Fruit fly (Drosophila melanogaster) whole organism, adult: Measurements from ENCODE around the gene CG6171.

ENCODE experiments used
- CG11617 ChIP-seq: fragments of 200-800 bp; sonication (Bioruptor generic); optimal IDR thresholded peaks from 2 replicates; lab custom pipeline; 2017; ENCODE audit warnings: mild to moderate bottlenecking, missing biosample characterization, missing genetic modification reagents, missing genetic modification characterization
- CG12768 ChIP-seq: fragments of 200-800 bp; sonication (Bioruptor generic); optimal IDR thresholded peaks from 2 replicates; lab custom pipeline; 2017; ENCODE audit warnings: missing biosample characterization, missing genetic modification characterization, mild to moderate bottlenecking, moderate library complexity, missing genetic modification reagents
- CG14711 ChIP-seq: fragments of 200-800 bp; sonication (Bioruptor generic); optimal IDR thresholded peaks from 2 replicates; lab custom pipeline; 2018; ENCODE audit warnings: missing biosample characterization, mild to moderate bottlenecking, missing genetic modification characterization, moderate library complexity
- CG1620 ChIP-seq: fragments of 200-800 bp; sonication (Bioruptor generic); optimal IDR thresholded peaks from 2 replicates; lab custom pipeline; 2016; ENCODE audit warnings: missing biosample characterization, missing genetic modification characterization
- CG33017 ChIP-seq: fragments of 200-800 bp; sonication (Bioruptor generic); optimal IDR thresholded peaks from 2 replicates; lab custom pipeline; 2018; ENCODE audit warnings: missing biosample characterization, mild to moderate bottlenecking, missing genetic modification characterization, moderate library complexity
- CG5204 ChIP-seq: fragments of 200-800 bp; sonication (Bioruptor generic); optimal IDR thresholded peaks from 2 replicates; lab custom pipeline; 2016; ENCODE audit warnings: missing biosample characterization, missing genetic modification characterization
- CG7045 ChIP-seq: fragments of 200-800 bp; sonication (Bioruptor generic); optimal IDR thresholded peaks from 2 replicates; lab custom pipeline; 2017; ENCODE audit warnings: missing biosample characterization, mild to moderate bottlenecking, missing genetic modification characterization
- CG7101 ChIP-seq: fragments of 200-800 bp; sonication (Bioruptor generic); optimal IDR thresholded peaks from 2 replicates; lab custom pipeline; 2018; ENCODE audit warnings: missing biosample characterization, mild to moderate bottlenecking, missing genetic modification characterization, moderate library complexity
- Clk ChIP-seq: fragments of 200-800 bp; sonication (Bioruptor generic); optimal IDR thresholded peaks from 2 replicates; lab custom pipeline; 2017; ENCODE audit warnings: missing biosample characterization, missing genetic modification characterization
- Crg-1 ChIP-seq: fragments of 200-800 bp; sonication (Bioruptor generic); optimal IDR thresholded peaks from 2 replicates; lab custom pipeline; 2016; ENCODE audit warnings: missing biosample characterization, missing genetic modification characterization
- Hr96 ChIP-seq: fragments of 200-800 bp; sonication (Bioruptor generic); optimal IDR thresholded peaks from 2 replicates; lab custom pipeline; 2016; ENCODE audit warnings: missing biosample characterization, missing genetic modification characterization
- Mnt ChIP-seq: fragments of 200-800 bp; sonication (Bioruptor generic); optimal IDR thresholded peaks from 2 replicates; lab custom pipeline; 2016; ENCODE audit warnings: missing biosample characterization, mild to moderate bottlenecking, missing genetic modification characterization
- bab1 ChIP-seq: fragments of 200-800 bp; sonication (Bioruptor generic); optimal IDR thresholded peaks from 3 replicates; lab custom pipeline; 2019; ENCODE audit warnings: missing biosample characterization, mild to moderate bottlenecking, missing genetic modification characterization, moderate library complexity
- cic ChIP-seq: fragments of 200-800 bp; sonication (Bioruptor generic); optimal IDR thresholded peaks from 2 replicates; lab custom pipeline; 2017; ENCODE audit warnings: missing biosample characterization, mild to moderate bottlenecking, missing genetic modification characterization, moderate library complexity
- cnc ChIP-seq, 2 experiments: fragments of >200 bp; optimal IDR thresholded peaks; 2 replicates each; lab custom pipeline; 2017
- kay ChIP-seq: fragments of 200-800 bp; sonication (Bioruptor generic); peaks from one replicate; lab custom pipeline; 2016; ENCODE audit warnings: missing biosample characterization, missing genetic modification characterization, borderline replicate concordance
- ovo ChIP-seq: fragments of 200-800 bp; sonication (Bioruptor generic); optimal IDR thresholded peaks from 2 replicates; lab custom pipeline; 2016; ENCODE audit warnings: missing biosample characterization, missing genetic modification characterization
- pad ChIP-seq: fragments of 200-800 bp; sonication (Bioruptor generic); optimal IDR thresholded peaks from 3 replicates; lab custom pipeline; 2017; ENCODE audit warnings: missing biosample characterization, missing genetic modification characterization, mild to moderate bottlenecking, moderate library complexity, missing genetic modification reagents
- tj ChIP-seq: fragments of 200-800 bp; sonication (Bioruptor generic); optimal IDR thresholded peaks from 3 replicates; lab custom pipeline; 2017; ENCODE audit warnings: missing biosample characterization, mild to moderate bottlenecking, missing genetic modification characterization, moderate library complexity
- toe ChIP-seq: fragments of 200-800 bp; sonication (Bioruptor generic); optimal IDR thresholded peaks from 2 replicates; lab custom pipeline; 2016; ENCODE audit warnings: missing biosample characterization, missing genetic modification characterization

Gene CG6171

DNA sequence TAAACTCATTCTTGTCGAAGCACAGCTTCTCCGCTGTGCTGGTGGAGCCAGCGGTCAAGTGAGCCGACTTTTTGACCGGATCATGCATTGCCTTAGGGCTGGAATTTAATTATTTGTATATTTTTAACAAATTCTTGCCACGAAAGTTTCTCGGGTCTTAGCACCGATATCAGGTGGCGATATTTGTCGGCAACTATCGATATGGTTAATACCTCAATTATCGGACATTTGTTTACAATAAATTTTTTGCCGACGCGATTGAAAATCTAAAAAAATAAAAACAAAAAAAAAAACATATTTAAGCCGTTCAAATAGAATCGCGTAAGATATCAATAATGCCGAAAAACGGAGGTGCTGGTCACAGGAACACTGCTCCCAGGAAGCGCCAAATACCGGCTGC lies 2.2 kb downstream of the CG6171 start, which contains the start of the genes Cog2 and Trax:
Gene Cog2, minus strand, starts transcription at position 168 of the 400 bp plus-strand sequence.
Gene Trax, plus strand, starts transcription at position 203 of the 400 bp plus-strand sequence.
- TF ChIP-seq CG11617 (GFP tag; lab: Kevin White, UChicago) (no peak), tj (GFP tag; lab: Kevin White, UChicago) (peak; percentile 80), bab1 (GFP tag; lab: Kevin White, UChicago) (peak; percentile 19)

DNA sequence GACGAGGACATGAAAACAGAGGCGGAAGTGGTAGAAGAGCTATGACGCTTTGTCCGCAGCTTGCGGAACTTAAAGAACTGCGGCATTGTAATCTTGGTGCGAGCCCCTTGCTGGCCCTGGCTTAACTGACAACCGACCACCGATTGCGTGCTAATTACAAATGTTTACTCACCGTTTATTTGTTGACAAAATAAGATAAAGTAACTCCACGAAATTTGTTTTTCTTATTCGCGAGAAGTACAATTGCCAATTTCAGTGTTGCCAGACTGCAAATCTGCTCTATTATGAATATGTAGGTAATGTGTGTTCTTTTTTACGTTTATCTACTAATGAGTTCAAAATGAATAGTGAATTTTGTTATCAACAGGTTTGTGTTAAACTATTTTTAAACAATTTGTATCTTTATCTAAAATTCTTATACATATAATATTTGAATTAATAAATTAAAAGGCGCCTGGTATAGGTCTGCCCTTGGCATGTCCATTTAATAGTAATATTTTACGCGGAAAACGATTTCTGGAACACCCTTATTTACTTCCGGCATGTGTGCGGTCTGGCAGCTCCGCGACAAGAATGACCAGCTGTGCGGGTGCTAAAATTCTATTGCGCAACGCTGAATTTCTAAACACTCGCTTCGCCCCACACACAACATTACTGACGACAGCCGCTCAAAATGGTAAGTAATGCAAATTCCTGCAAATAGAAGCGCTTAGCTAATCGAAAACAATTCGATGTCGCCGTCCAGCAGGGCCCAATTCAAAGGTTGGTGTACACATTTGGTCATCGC lies 6.8 kb downstream of the CG6171 start, which contains the start of the genes Atg4b and Hibch:
Gene Atg4b, minus strand, starts transcription at position 280 of the 787 bp plus-strand sequence.
Gene Hibch, plus strand, starts transcription at position 585 of the 787 bp plus-strand sequence.
- peak; percentile 79 for TF ChIP-seq Clk (GFP tag; lab: Kevin White, UChicago)
- TF ChIP-seq bab1 (GFP tag; lab: Kevin White, UChicago) = peak; percentile 88
- peak; percentile 84 for TF ChIP-seq CG14711
- no peak for TF ChIP-seq toe (GFP tag; lab: Kevin White, UChicago)
- peak; percentile 90 for TF ChIP-seq CG12768
- TF ChIP-seq ovo = peak; percentile 67
- peak; percentile 88 for TF ChIP-seq CG7101 (tag; lab: Kevin White, UChicago)
- TF ChIP-seq tj (GFP tag; lab: Kevin White, UChicago) = no peak
- peak; percentile 86 for TF ChIP-seq CG11617 (GFP tag; lab: Kevin White, UChicago)
- no peak for TF ChIP-seq cnc (optimal IDR thresholded peaks at IDR 0.05; lab: Kevin White, UChicago)
- TF ChIP-seq Crg-1 (GFP tag; lab: Kevin White, UChicago) = peak; percentile 79
- TF ChIP-seq Hr96 (GFP tag; lab: Kevin White, UChicago) = no peak
- peak; percentile 63 for TF ChIP-seq Mnt
- TF ChIP-seq CG33017 (tag; lab: Kevin White, UChicago) = peak; percentile 77
- TF ChIP-seq CG7045 (GFP tag; lab: Kevin White, UChicago) = peak; percentile 83
- TF ChIP-seq pad = peak; percentile 79
- no peak for TF ChIP-seq CG5204 (GFP tag; lab: Kevin White, UChicago)
- TF ChIP-seq cic (GFP tag; lab: Kevin White, UChicago) = peak; percentile 76
- no peak for TF ChIP-seq kay (GFP tag; lab: Kevin White, UChicago)
- TF ChIP-seq CG1620 (GFP tag; lab: Kevin White, UChicago) = peak; percentile 67

DNA sequence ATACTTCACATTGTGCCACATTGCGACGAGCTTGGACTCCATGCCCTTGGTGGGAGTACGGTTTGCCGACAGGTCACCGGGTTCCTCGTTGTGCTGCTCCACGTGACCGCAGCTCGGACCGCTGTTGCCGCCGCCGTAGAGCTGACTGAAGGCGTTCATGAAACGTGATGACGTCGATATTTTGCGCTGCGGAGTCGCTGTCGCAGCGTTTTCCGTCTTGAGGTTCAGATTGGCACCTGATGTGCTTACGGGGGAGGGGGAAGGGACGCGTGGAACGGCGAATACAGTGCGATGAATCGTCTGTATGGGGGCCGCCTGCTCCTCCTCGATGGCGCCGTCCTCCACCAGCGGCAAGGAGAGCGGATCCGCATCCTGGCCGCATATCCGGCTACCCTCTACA lies 7.5 kb downstream of the CG6171 start:
- no peak for TF ChIP-seq cnc (optimal IDR thresholded peaks at IDR 0.05; lab: Kevin White, UChicago)
- peak; percentile 10 for TF ChIP-seq Mnt
- TF ChIP-seq toe (GFP tag; lab: Kevin White, UChicago) = no peak
- TF ChIP-seq tj (GFP tag; lab: Kevin White, UChicago) = peak; percentile 100

DNA sequence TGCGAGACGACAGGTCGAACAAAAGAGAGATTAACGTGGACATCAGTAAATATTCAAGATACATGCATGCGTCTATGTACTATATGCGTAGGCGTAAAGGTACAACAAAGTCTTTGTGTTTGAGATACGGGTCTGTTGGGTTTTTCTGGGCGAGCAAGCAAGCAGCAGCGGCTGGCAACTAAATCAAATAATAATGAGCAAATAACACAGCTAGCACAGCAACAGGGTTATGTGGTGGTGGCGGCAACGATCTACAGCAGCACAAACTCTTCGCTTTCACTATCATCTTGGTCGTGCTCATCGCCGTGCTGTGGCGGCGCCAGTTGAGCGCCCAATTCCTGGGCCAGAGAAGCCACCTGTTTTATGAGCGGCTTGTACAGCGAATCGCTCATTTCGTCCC lies 9.6 kb downstream of the CG6171 start:
- TF ChIP-seq pad = no peak
- no peak for TF ChIP-seq CG14711
- no peak for TF ChIP-seq cnc (optimal IDR thresholded peaks at IDR 0.05; lab: Kevin White, UChicago)
- TF ChIP-seq CG11617 (GFP tag; lab: Kevin White, UChicago) = no peak
- TF ChIP-seq CG5204 (GFP tag; lab: Kevin White, UChicago) = no peak
- TF ChIP-seq cic (GFP tag; lab: Kevin White, UChicago) = no peak
- no peak for TF ChIP-seq CG33017 (tag; lab: Kevin White, UChicago)
- TF ChIP-seq tj (GFP tag; lab: Kevin White, UChicago) = no peak
- TF ChIP-seq Crg-1 (GFP tag; lab: Kevin White, UChicago) = no peak
- no peak for TF ChIP-seq Mnt

DNA sequence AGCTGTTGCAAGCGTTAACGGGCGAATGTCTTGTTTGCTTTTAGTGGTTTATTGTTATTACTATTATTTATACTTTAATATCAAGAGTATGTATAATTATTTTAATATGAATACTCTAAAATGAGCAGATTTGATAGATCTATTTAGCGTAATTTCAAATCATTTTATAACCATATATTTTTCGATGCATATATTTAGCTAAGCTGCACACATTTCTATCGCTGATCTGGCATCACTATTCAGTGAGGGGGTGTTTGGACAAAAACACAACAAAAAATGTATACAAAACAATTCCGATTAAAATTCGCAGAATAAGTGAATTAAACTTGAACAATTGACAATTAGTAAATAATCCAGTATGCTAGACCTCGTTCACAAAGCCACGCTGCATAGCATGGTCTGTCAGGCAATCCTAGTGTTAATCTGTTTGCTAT lies 12.6 kb downstream of the CG6171 start, which contains the start of the genes Trs33 and Tmtc4:
Gene Trs33, minus strand, starts transcription at position 3 of the 434 bp plus-strand sequence.
Gene Tmtc4, plus strand, starts transcription at position 233 of the 434 bp plus-strand sequence.
- TF ChIP-seq Mnt (peak; percentile 28), ovo (no peak), Hr96 (GFP tag; lab: Kevin White, UChicago) (no peak), CG11617 (GFP tag; lab: Kevin White, UChicago) (peak; percentile 72), cnc (optimal IDR thresholded peaks at IDR 0.05; lab: Kevin White, UChicago) (no peak), CG12768 (peak; percentile 30), Crg-1 (GFP tag; lab: Kevin White, UChicago) (peak; percentile 0), CG7101 (tag; lab: Kevin White, UChicago) (peak; percentile 72), CG33017 (tag; lab: Kevin White, UChicago) (peak; percentile 38), kay (GFP tag; lab: Kevin White, UChicago) (no peak), CG7045 (GFP tag; lab: Kevin White, UChicago) (no peak), Clk (GFP tag; lab: Kevin White, UChicago) (no peak), toe (GFP tag; lab: Kevin White, UChicago) (no peak), CG5204 (GFP tag; lab: Kevin White, UChicago) (no peak), tj (GFP tag; lab: Kevin White, UChicago) (peak; percentile 40), CG1620 (GFP tag; lab: Kevin White, UChicago) (peak; percentile 31), bab1 (GFP tag; lab: Kevin White, UChicago) (peak; percentile 74), cic (GFP tag; lab: Kevin White, UChicago) (peak; percentile 27), pad (peak; percentile 45), CG14711 (peak; percentile 69)

DNA sequence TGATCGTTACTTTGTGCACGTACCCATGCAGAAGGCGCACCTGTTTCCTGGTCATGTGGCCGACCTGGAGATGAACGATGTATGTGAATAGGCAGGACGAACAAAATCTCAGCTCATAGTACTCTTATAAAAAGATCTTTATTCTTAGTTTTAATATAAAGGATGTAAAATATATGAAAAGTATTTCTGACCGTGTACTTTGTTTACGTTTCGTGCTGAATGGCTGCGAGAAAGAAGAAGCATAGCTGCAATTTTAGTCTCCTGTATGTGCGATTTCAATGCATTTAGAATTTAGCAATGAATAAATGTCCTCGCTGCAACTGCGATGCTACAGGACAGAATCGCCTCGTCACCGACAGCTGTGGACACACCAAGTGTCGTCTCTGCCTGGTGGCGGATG lies 15.8 kb downstream of the CG6171 start, which contains the start of the genes CG42726 and CG42727:
Gene CG42726, plus strand, starts transcription at position 227 of the 400 bp plus-strand sequence.
Gene CG42727, plus strand, starts transcription at position 227 of the 400 bp plus-strand sequence.
- TF ChIP-seq CG33017 (tag; lab: Kevin White, UChicago) = no peak
- peak; percentile 17 for TF ChIP-seq CG14711
- TF ChIP-seq CG11617 (GFP tag; lab: Kevin White, UChicago) = peak; percentile 26
- TF ChIP-seq CG7045 (GFP tag; lab: Kevin White, UChicago) = no peak
- TF ChIP-seq bab1 (GFP tag; lab: Kevin White, UChicago) = peak; percentile 55
- TF ChIP-seq CG5204 (GFP tag; lab: Kevin White, UChicago) = no peak
- TF ChIP-seq cic (GFP tag; lab: Kevin White, UChicago) = no peak
- TF ChIP-seq kay (GFP tag; lab: Kevin White, UChicago) = no peak
- TF ChIP-seq ovo = no peak
- no peak for TF ChIP-seq Crg-1 (GFP tag; lab: Kevin White, UChicago)
- no peak for TF ChIP-seq Clk (GFP tag; lab: Kevin White, UChicago)
- no peak for TF ChIP-seq CG1620 (GFP tag; lab: Kevin White, UChicago)
- peak; percentile 36 for TF ChIP-seq CG7101 (tag; lab: Kevin White, UChicago)
- TF ChIP-seq pad = no peak
- peak; percentile 34 for TF ChIP-seq Mnt
- TF ChIP-seq tj (GFP tag; lab: Kevin White, UChicago) = peak; percentile 1
- TF ChIP-seq CG12768 = no peak
